Fruit fly (Drosophila melanogaster) Kc167 (cell line): ENCODE measurements around the gene CG33116.

Experiments
- Sin3A ChIP-seq: fragments of >200 bp; optimal IDR thresholded peaks from 2 replicates; lab custom pipeline; 2018; ENCODE audit warnings: missing external identifiers
- psq ChIP-seq: fragments of >200 bp; optimal IDR thresholded peaks from 2 replicates; lab custom pipeline; 2017; ENCODE audit warnings: missing external identifiers
- ttk ChIP-seq: sonication (Bioruptor generic); optimal IDR thresholded peaks from 2 replicates; lab custom pipeline; 2017; ENCODE audit warnings: missing external identifiers

DNA sequence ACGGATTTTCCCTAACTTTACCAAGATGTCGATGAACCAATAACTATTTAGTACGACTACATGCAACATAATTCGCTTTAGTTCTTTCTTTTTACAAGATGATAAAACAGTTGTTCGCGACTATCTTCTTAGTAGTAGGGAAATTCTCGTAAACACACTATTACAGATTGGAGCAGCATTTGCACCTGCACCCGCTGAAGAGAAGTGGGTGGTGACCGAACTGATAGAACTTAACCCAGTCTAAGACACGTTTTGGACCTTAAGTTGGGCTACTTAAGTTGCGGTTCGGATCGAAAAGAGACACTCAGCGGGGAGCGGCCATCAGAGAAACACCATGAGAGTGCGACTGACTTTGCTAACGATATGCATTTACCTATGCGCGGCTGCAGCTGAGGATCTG lies 46.1 kb upstream of the CG33116 start, which contains the start of gene CG13083:
- TF ChIP-seq Sin3A, result no peak
- no peak for TF ChIP-seq ttk
- TF ChIP-seq psq, result no peak
